Worm (Caenorhabditis elegans) whole organism, L4 larva: ENCODE results near the gene hpo-10.

Experiments used
- ceh-82 ChIP-seq: sonication (generic microtip); optimal IDR thresholded peaks from 2 replicates; lab custom pipeline; 2017; ENCODE audit warnings: missing biosample characterization, missing genetic modification characterization
- duxl-1 ChIP-seq: sonication (generic microtip); optimal IDR thresholded peaks from 2 replicates; lab custom pipeline; 2016; ENCODE audit warnings: mild to moderate bottlenecking, missing genetic modification characterization, moderate library complexity, missing compliant biosample characterization; ENCODE audit not compliant: poor library complexity
- lin-1 ChIP-seq: fragments of 200-800 bp; sonication (Bioruptor generic); IDR thresholded peaks from 2 replicates; pipeline ENCODE4 v1.3.6; 2022; ENCODE audit warnings: missing genetic modification reagents, missing genetic modification characterization, missing compliant biosample characterization
- lin-13 ChIP-seq: fragments of 150-350 bp; optimal IDR thresholded peaks from 2 replicates; lab custom pipeline; 2014; ENCODE audit warnings: missing biosample characterization, missing genetic modification reagents, missing genetic modification characterization
- nhr-11 ChIP-seq: fragments of 150-350 bp; optimal IDR thresholded peaks from 2 replicates; lab custom pipeline; 2014; ENCODE audit warnings: missing biosample characterization, missing genetic modification characterization
- nhr-25 ChIP-seq: sonication (generic microtip); optimal IDR thresholded peaks from 2 replicates; lab custom pipeline; 2017; ENCODE audit warnings: missing genetic modification characterization, mild to moderate bottlenecking, missing compliant biosample characterization, antibody characterized with exemption, moderate library complexity, borderline replicate concordance; ENCODE audit not compliant: insufficient read depth
- nhr-28 ChIP-seq: fragments of 150-350 bp; optimal IDR thresholded peaks from 2 replicates; lab custom pipeline; 2014; ENCODE audit warnings: missing biosample characterization, missing genetic modification characterization
- nhr-41 ChIP-seq: fragments of 200-800 bp; sonication (Bioruptor generic); IDR thresholded peaks from 2 replicates; pipeline ENCODE4 v1.3.6; 2022; ENCODE audit warnings: missing genetic modification reagents, missing genetic modification characterization, missing compliant biosample characterization
- pqm-1 ChIP-seq: sonication (generic microtip); optimal IDR thresholded peaks from 2 replicates; lab custom pipeline; 2017; ENCODE audit warnings: missing biosample characterization, missing genetic modification characterization

DNA sequence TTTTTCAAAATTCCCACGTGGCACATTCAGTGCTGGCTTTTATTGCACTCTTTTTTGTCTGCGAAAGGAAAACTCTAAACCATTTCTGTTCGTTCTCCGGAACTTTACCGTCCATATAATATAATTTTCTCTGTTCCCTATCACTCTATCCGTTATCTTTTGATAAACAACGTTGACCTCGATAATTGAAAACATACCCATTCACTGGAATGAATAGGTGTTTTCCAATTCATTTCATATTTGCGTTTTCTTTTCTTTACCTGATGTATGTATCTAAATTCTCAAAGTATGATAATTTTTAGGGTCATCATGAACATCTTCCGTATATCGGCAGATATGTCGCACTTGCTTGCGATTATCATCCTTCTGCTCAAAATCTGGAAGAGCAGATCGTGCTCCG, 27.5 kb downstream of the hpo-10 start, which contains the start of gene erd-2.2:
- TF ChIP-seq lin-1 (GFP tag; lab: Robert Waterston, UW) (no peak), lin-13 (GFP tag; lab: Kevin White, UChicago) (no peak), nhr-25 (no peak), ceh-82 (tag; lab: Kevin White, UChicago) (no peak), nhr-41 (GFP tag; lab: Robert Waterston, UW) (no peak), pqm-1 (no peak), nhr-28 (tag; lab: Kevin White, UChicago) (no peak), nhr-11 (tag; lab: Kevin White, UChicago) (no peak), duxl-1 (no peak)
